Fruit fly (Drosophila melanogaster): ENCODE measurements around the gene RpLP1.

Gene RpLP1

DNA sequence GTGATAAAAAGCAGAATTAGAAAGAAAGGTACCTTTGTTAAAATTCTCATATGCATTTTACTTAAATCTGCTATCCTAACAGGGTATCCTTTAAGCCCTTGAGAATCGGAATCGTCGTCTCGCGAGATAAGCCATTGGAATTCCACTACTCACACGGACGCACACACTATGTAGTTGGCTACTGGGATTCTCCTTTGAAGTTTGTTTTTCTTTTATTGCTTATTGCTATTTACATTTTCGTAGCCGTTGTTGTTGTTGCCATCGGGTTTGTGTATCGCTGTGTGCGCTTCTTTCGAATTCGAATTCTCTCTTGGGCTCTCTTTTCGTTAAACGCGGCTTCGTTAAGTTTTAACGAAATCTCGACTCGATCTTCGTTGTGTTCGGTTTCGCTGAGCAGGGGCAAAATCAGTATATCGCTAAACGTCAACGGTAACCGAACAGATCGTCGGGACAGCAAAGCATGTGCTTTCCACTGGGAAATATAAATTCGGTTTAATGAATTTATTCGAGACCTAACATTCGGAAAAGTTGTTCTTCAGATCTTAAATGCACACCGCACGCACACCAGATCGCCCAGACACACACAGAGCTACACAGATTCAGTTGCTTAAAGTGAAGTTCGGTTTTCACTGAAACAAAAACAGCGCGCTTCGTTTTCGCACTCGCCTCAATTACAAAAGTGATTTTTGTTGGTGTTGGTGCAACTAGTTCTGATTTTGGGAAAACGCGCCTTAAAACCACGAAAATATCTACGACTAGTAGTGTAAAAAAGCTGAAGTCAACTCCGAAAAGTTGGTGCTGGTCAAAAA, 11.3 kb downstream of the RpLP1 start, which contains the start of gene ex:
ex (plus strand) TSS at position 408 of the 809 bp plus-strand sequence.
- TF ChIP-seq Sin3A (optimal IDR thresholded peaks at IDR 0.05) (no peak), insv (optimal IDR thresholded peaks at IDR 0.05) (no peak), h (optimal IDR thresholded peaks at IDR 0.05) (no peak), Myc (optimal IDR thresholded peaks at IDR 0.05) (no peak), ttk (optimal IDR thresholded peaks at IDR 0.05) (no peak), psq (optimal IDR thresholded peaks at IDR 0.05) (no peak)

DNA sequence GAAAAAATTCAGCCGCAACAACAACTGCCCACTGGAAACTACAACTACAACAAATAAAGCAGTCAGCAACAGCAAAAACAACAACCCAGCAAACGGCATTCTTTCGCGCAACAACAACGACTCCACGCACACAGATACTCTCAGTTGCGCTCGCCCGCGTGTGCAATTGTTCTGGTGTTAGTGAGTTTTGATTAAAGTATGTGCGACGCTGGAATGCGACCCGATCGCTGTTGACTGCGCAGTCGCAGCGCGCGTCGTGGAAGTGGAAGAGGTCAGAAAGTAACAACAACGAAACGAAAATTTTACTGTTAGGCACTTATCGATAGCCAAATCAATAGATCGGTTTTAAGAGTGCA, 11.9 kb downstream of the RpLP1 start:
- TF ChIP-seq Myc (optimal IDR thresholded peaks at IDR 0.05) (no peak), h (optimal IDR thresholded peaks at IDR 0.05) (no peak), psq (optimal IDR thresholded peaks at IDR 0.05) (no peak), insv (optimal IDR thresholded peaks at IDR 0.05) (no peak), Sin3A (optimal IDR thresholded peaks at IDR 0.05) (no peak), ttk (optimal IDR thresholded peaks at IDR 0.05) (no peak)

DNA sequence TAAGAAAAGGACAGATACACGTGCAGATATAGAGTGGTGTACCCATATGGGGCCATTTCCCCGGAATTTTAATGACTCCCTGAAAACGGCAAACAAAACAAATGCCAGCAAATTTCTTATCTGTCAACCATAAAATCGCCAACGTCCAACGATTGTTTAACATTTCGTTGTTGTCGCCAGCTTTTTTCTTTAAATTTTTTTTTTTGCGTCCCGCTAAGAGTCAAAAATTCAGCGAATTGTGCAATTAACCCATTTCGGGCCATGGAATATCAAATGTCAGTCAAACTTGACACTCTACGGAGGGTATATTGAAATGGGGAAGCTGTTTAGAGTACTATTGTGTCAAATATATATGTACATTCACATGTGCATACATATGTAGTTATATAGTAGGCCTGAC, 12.4 kb downstream of the RpLP1 start:
- no peak for TF ChIP-seq Sin3A (optimal IDR thresholded peaks at IDR 0.05)
- TF ChIP-seq psq (optimal IDR thresholded peaks at IDR 0.05): no peak

DNA sequence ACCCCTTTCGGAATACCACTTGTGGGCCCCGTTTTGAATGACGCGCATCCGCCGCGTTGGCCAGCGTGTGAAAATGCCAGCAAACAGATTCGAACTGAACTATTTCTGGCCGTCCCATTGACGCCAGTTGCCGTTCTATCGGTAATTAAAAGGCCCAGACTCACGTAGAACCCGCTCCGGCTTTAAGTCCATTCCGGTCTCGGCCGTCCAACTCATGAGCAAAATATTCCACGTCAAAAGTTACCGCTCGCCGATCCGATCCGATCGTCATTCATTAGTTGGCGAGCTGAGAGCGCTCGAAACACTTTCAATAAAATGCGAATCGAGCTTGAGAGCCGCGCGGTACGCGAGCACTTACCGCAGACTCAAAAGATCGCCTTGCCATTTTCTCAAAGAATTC, 14.7 kb downstream of the RpLP1 start:
- no peak for TF ChIP-seq h (optimal IDR thresholded peaks at IDR 0.05)
- TF ChIP-seq Sin3A (optimal IDR thresholded peaks at IDR 0.05): no peak
- TF ChIP-seq ttk (optimal IDR thresholded peaks at IDR 0.05): no peak
- no peak for TF ChIP-seq insv (optimal IDR thresholded peaks at IDR 0.05)
- TF ChIP-seq Myc (optimal IDR thresholded peaks at IDR 0.05): no peak
- no peak for TF ChIP-seq psq (optimal IDR thresholded peaks at IDR 0.05)

DNA sequence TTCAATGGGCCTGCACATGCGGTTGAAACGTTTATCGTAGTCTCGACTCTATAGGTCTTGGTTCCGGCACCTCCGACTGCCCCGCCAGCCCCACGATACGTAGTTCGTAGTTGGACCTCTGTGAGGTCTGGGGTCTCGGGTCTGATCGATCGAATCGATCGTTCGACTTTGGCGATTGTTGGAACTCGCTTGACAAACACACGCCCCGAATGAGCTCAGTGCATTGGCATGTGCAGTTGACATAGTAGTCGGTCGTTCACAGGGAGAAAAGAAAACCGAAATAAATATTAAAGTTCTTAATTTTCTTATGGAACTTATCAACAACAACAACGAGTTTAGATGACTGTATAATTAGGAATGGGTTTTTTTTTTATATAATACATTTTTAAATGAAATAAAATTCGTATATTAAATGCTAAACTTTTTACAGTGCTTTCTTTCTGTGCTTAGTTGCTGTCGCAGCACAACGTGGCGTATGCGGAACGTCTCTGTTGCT, 15.6 kb downstream of the RpLP1 start:
- TF ChIP-seq h (optimal IDR thresholded peaks at IDR 0.05): no peak
- no peak for TF ChIP-seq insv (optimal IDR thresholded peaks at IDR 0.05)
- TF ChIP-seq ttk (optimal IDR thresholded peaks at IDR 0.05): no peak
- no peak for TF ChIP-seq Sin3A (optimal IDR thresholded peaks at IDR 0.05)
- no peak for TF ChIP-seq psq (optimal IDR thresholded peaks at IDR 0.05)
- no peak for TF ChIP-seq Myc (optimal IDR thresholded peaks at IDR 0.05)

DNA sequence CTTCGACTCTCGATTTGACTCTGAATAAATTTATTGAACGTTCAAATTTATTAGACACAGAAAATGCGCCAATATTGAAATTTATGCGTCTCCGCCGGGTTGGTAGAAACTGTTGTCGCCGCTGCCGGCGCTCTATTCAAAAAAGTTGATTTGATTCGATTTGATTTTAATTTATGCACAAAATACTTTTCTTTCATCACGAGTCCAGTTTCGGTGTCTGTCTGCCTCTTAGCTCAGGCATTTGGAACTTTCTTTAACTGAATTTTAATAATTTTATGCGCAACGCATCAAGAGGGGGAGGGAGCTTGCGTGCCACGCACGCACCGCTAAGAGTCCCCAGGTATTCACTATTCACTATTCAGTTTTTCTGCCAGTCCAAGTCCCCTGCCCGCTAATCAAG, 17.7 kb downstream of the RpLP1 start:
- no peak for TF ChIP-seq h (optimal IDR thresholded peaks at IDR 0.05)
- no peak for TF ChIP-seq ttk (optimal IDR thresholded peaks at IDR 0.05)
- TF ChIP-seq insv (optimal IDR thresholded peaks at IDR 0.05): no peak

DNA sequence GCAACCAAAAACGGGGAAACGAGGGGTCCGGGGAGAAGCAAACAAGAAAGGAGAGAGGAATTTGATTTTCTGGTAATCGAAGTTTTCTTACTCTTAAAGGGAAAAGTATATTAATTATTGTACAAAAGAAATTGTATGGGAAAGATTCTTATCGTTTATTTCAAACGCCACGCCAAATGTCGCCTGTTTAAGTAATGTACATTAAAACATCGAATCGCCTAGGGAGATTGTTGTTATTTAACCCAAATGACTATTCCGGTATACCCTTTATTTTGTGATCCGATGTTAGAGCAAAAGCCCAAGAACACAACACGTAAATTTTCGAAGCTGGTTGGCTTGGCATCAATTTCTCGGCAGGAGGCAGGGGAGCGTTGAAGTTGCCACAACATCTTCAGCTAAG, 19.6 kb downstream of the RpLP1 start:
- TF ChIP-seq psq (optimal IDR thresholded peaks at IDR 0.05): no peak
- TF ChIP-seq insv (optimal IDR thresholded peaks at IDR 0.05): no peak
- TF ChIP-seq Myc (optimal IDR thresholded peaks at IDR 0.05): no peak
- no peak for TF ChIP-seq Sin3A (optimal IDR thresholded peaks at IDR 0.05)
- no peak for TF ChIP-seq ttk (optimal IDR thresholded peaks at IDR 0.05)
- TF ChIP-seq h (optimal IDR thresholded peaks at IDR 0.05): no peak

DNA sequence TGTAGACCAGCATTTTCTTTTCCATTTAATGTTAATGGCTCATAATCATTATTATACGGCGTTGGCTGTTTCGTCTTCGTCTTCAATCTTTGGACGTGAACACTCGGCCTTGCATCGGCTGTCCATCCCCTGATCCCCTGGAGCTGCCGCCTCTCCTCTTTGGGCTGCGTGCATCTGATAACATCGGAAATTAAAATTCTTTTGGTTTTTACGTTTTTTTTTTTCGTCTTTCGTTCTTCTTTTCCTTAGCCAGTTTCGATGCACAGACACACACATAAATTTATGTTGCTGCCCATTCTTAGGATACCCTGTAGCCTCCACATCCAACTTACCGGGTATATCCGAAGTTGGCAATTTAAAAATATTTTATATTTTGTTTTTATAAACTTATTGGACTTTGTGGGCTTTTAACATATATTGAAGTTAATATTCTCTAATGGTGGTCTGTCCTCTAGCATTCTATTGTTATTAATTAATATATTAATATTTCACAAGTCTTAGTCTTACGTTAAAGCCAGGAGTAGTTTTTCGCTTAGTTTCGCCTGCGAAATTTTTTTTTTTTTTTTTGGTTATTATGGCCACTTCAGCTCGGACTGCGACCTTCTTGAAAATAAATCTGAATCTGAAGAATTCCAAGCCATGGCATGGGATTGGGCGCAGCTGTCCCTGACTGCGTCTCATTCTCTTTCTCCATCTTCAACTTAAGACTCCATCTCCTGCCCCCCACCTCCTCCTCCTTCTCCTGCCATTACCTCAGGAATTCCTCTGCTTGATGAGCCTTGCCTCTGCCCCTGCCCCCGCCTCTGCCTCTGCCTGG, 21.1 kb downstream of the RpLP1 start:
- no peak for TF ChIP-seq insv (optimal IDR thresholded peaks at IDR 0.05)
- TF ChIP-seq ttk (optimal IDR thresholded peaks at IDR 0.05): no peak
- TF ChIP-seq h (optimal IDR thresholded peaks at IDR 0.05): no peak
- TF ChIP-seq Sin3A (optimal IDR thresholded peaks at IDR 0.05): no peak
- no peak for TF ChIP-seq psq (optimal IDR thresholded peaks at IDR 0.05)
- TF ChIP-seq Myc (optimal IDR thresholded peaks at IDR 0.05): no peak

DNA sequence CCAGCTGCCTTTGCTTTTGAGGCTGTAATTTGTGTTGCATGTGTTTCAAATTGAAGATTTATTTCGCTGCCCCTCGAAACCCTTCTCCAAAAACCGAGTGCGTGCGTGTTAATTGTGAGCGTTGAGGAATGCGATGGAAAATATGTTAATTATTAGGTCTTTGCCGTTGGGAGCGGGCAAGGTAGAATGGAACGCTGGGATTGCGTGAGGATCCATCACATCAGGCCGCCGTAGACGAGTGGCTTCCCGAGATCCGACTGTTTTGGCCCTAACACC, 21.6 kb downstream of the RpLP1 start:
- TF ChIP-seq ttk (optimal IDR thresholded peaks at IDR 0.05) (no peak), Sin3A (optimal IDR thresholded peaks at IDR 0.05) (no peak)

DNA sequence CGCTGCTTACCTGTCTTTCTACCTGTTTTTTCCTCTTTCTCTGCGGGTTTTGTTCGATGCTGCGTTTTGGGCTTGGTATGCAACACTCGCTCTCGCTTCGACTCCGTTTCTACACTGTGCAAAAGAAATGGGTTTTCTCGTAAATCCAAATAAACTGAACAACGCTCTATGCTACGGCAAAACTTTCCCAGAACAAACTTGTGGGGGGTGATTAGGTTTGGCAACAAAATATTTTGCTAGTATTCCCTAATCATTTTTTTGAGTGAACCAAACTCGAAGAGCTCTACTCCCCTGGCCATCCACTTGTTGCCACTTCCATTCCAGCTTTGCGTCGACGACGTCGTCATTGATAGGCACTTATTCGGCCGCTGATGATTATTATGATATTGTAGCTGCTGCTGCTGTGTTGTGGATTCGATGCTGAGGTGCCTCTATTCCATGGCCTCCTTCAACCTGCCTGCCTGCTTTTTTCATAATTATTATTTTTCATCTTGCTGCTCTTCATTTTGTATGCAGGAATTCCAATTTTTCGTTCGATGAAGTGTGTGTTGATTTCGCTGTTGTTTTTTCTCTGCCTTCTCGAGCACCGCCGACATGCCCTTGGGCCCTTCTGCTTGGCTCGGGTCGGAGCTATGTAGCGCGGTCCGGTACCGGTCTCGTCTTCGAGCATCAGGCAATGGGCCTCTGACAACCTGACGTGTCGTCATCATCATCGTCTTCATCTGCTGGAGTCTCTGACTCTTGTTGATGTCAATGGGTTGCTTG, 22.4 kb downstream of the RpLP1 start:
- no peak for TF ChIP-seq Sin3A (optimal IDR thresholded peaks at IDR 0.05)
- TF ChIP-seq psq (optimal IDR thresholded peaks at IDR 0.05): no peak
- no peak for TF ChIP-seq h (optimal IDR thresholded peaks at IDR 0.05)
- TF ChIP-seq insv (optimal IDR thresholded peaks at IDR 0.05): no peak
- no peak for TF ChIP-seq Myc (optimal IDR thresholded peaks at IDR 0.05)
- TF ChIP-seq ttk (optimal IDR thresholded peaks at IDR 0.05): no peak

DNA sequence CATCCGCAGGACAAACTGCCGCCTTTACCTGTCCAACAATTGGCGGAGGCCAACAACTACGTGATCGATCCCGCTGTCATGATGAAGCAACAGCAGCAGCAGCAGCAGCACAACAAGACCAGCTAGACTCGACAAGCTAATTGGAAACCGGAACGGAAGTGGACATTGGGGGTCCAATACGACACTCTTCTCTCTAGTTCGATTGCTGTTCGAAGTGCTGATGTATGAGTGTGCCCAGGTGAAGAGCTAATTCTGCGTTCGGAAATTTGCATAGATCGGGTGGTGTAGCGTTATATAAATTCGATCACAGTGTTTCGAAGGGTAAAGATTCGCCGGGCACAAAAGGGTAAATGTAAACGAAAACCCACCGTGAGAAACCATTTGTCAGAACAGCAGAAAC, 27.4 kb downstream of the RpLP1 start:
- TF ChIP-seq h (optimal IDR thresholded peaks at IDR 0.05) (no peak), Myc (optimal IDR thresholded peaks at IDR 0.05) (no peak), Sin3A (optimal IDR thresholded peaks at IDR 0.05) (no peak), insv (optimal IDR thresholded peaks at IDR 0.05) (no peak), psq (optimal IDR thresholded peaks at IDR 0.05) (no peak), ttk (optimal IDR thresholded peaks at IDR 0.05) (no peak)

DNA sequence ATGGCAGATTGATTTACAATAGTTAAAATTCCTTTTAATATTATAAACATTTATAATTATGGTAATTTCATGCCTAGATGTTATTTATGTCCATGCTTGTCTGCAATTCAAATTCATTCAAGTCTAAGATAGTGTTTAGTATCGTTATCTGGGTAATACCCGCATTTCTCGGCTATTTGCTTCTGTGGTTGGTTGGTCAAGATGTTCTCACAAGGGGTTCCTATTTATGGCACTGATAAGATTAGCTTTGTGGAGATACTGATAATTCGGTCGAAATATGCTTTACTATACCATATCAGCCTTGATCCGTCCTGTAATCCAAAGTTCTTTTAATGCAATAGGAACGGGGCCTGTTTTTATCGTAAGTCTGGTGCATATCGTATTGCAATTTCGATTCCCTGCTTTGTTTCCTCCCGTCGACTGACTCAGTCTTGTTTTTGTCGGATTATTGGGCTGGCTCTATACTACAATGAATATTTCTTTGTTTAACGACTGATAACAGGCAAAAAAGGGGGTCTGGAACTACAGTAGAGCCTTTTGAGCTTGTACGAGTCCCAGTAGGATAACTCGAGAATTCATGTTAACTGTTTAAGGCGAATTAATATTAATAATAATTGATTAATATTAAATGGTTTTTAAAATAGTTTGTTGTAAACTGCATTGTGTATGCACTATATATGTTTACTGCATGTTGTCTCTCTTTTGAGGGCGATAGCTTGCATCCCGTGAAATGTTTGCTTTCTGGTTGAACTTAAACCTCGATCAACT, 32.1 kb downstream of the RpLP1 start:
- TF ChIP-seq insv (optimal IDR thresholded peaks at IDR 0.05): no peak
- no peak for TF ChIP-seq h (optimal IDR thresholded peaks at IDR 0.05)
- TF ChIP-seq psq (optimal IDR thresholded peaks at IDR 0.05): no peak
- no peak for TF ChIP-seq Sin3A (optimal IDR thresholded peaks at IDR 0.05)
- no peak for TF ChIP-seq Myc (optimal IDR thresholded peaks at IDR 0.05)
- no peak for TF ChIP-seq ttk (optimal IDR thresholded peaks at IDR 0.05)

Data from Kc167 (cell line).